Fruit fly (Drosophila melanogaster): ENCODE measurements around the gene CG32694.

- no peak for TF ChIP-seq CG14655 (GFP tag; optimal IDR thresholded peaks at IDR 0.05)
- TF ChIP-seq CG12605 (GFP tag; IDR thresholded peaks at IDR 0.05), result no peak
- no peak for TF ChIP-seq Pif1A (GFP tag; optimal IDR thresholded peaks at IDR 0.05)
- no peak for TF ChIP-seq EcR (GFP tag; optimal IDR thresholded peaks at IDR 0.05)
- TF ChIP-seq Pif1B (GFP tag; optimal IDR thresholded peaks at IDR 0.05), result no peak
- no peak for TF ChIP-seq CG8301 (tag; optimal IDR thresholded peaks at IDR 0.05)
- TF ChIP-seq CG10348 (GFP tag; IDR thresholded peaks at IDR 0.05), result no peak
- TF ChIP-seq CG15710 (tag; optimal IDR thresholded peaks at IDR 0.05), result no peak
- TF ChIP-seq CG17806 (tag; optimal IDR thresholded peaks at IDR 0.05), result no peak
- no peak for TF ChIP-seq CG32121 (GFP tag; IDR thresholded peaks at IDR 0.05)
- TF ChIP-seq CG8159 (tag; optimal IDR thresholded peaks at IDR 0.05), result no peak
- TF ChIP-seq CG9948 (tag; optimal IDR thresholded peaks at IDR 0.05), result no peak
- TF ChIP-seq fd96Ca (GFP tag; IDR thresholded peaks at IDR 0.05), result no peak
- TF ChIP-seq CG4496 (GFP tag; IDR thresholded peaks at IDR 0.05), result no peak
These were observed 20.5 kb downstream of the CG32694 start, which contains the start of gene Dna2 for dm6 chrX:10009794-10010614.

Measured in whole organism, pupa.